Worm (Caenorhabditis elegans) whole organism, L4 larva: Measurements from ENCODE around the gene arrd-24.
A peak's percentile ranks its signal among the peaks of the same experiment; 100 is the strongest.

Source experiments
- D1046.2 ChIP-seq: fragments of 200-800 bp; sonication (Bioruptor generic); IDR thresholded peaks from 2 replicates; pipeline ENCODE4 v1.3.6; 2022; ENCODE audit warnings: missing genetic modification characterization, missing compliant biosample characterization
- F26F4.8 ChIP-seq: fragments of 200-800 bp; sonication (Bioruptor generic); conservative IDR thresholded peaks from 2 replicates; pipeline ENCODE4 v1.3.6; 2022; ENCODE audit warnings: missing genetic modification characterization, missing compliant biosample characterization
- F44E2.7 ChIP-seq: fragments of 200-800 bp; sonication (Bioruptor generic); IDR thresholded peaks from 2 replicates; pipeline ENCODE4 v2.1.2; 2022; ENCODE audit warnings: missing genetic modification characterization, missing compliant biosample characterization
- T20F7.1 ChIP-seq: fragments of 200-800 bp; sonication (Bioruptor generic); optimal IDR thresholded peaks from 2 replicates; lab custom pipeline; 2018; ENCODE audit warnings: mild to moderate bottlenecking, missing genetic modification characterization, missing compliant biosample characterization
- T26A8.4 ChIP-seq: fragments of 200-800 bp; sonication (Bioruptor generic); IDR thresholded peaks from 2 replicates; pipeline ENCODE4 v1.3.6; 2022; ENCODE audit warnings: missing genetic modification characterization, missing compliant biosample characterization
- Y105C5A.15 ChIP-seq: fragments of 200-800 bp; sonication (Bioruptor generic); IDR thresholded peaks from 2 replicates; pipeline ENCODE4 v1.3.6; 2022; ENCODE audit warnings: missing genetic modification characterization, missing compliant biosample characterization
- Y48G9A.11 ChIP-seq: fragments of 200-800 bp; sonication (Bioruptor generic); IDR thresholded peaks from 2 replicates; pipeline ENCODE4 v1.3.6; 2022; ENCODE audit warnings: missing genetic modification reagents, missing genetic modification characterization, missing compliant biosample characterization
- ZK337.2 ChIP-seq: fragments of 200-800 bp; sonication (Bioruptor generic); IDR thresholded peaks from 2 replicates; pipeline ENCODE4 v1.3.6; 2022; ENCODE audit warnings: missing genetic modification reagents, missing genetic modification characterization, missing compliant biosample characterization
- ZK546.5 ChIP-seq, 2 experiments: sonication (generic microtip); optimal IDR thresholded peaks; 2 replicates each; lab custom pipeline; 2017; ENCODE audit warnings: missing biosample characterization in 2 of 2, missing genetic modification characterization in 2 of 2
- aly-2 ChIP-seq: sonication (generic microtip); optimal IDR thresholded peaks from 2 replicates; lab custom pipeline; 2018; ENCODE audit warnings: missing biosample characterization, missing genetic modification characterization
- attf-4 ChIP-seq: sonication (generic microtip); optimal IDR thresholded peaks from 3 replicates; lab custom pipeline; 2017; ENCODE audit warnings: missing biosample characterization, missing genetic modification characterization
- ceh-20 ChIP-seq: fragments of 200-800 bp; sonication (Bioruptor generic); IDR thresholded peaks from 2 replicates; pipeline ENCODE4 v1.3.6; 2022; ENCODE audit warnings: missing genetic modification reagents, missing genetic modification characterization, missing compliant biosample characterization
- ceh-62 ChIP-seq: sonication (generic microtip); optimal IDR thresholded peaks from 2 replicates; lab custom pipeline; 2017; ENCODE audit warnings: missing biosample characterization, missing genetic modification characterization
- daf-19 ChIP-seq: fragments of 200-800 bp; sonication (Bioruptor generic); conservative IDR thresholded peaks from 2 replicates; pipeline ENCODE4 v1.3.6; 2022; ENCODE audit warnings: missing genetic modification characterization, missing compliant biosample characterization
- dmd-6 ChIP-seq: fragments of 200-800 bp; sonication (Bioruptor generic); IDR thresholded peaks from 2 replicates; pipeline ENCODE4 v1.3.6; 2022; ENCODE audit warnings: missing genetic modification reagents, missing genetic modification characterization, missing compliant biosample characterization
- dmd-9 ChIP-seq: fragments of 200-800 bp; sonication (Bioruptor generic); IDR thresholded peaks from 2 replicates; pipeline ENCODE4 v1.3.6; 2022; ENCODE audit warnings: missing genetic modification reagents, missing genetic modification characterization, missing compliant biosample characterization
- dve-1 ChIP-seq: sonication (generic microtip); optimal IDR thresholded peaks from 2 replicates; lab custom pipeline; 2017; ENCODE audit warnings: antibody characterized with exemption, mild to moderate bottlenecking, missing genetic modification characterization, missing compliant biosample characterization; ENCODE audit not compliant: insufficient read depth
- egl-43 ChIP-seq: fragments of 200-800 bp; sonication (Bioruptor generic); IDR thresholded peaks from 2 replicates; pipeline ENCODE4 v1.3.6; 2022; ENCODE audit warnings: missing genetic modification reagents, missing genetic modification characterization, missing compliant biosample characterization
- hlh-11 ChIP-seq: fragments of 200-800 bp; sonication (Bioruptor generic); optimal IDR thresholded peaks from 2 replicates; lab custom pipeline; 2018; ENCODE audit warnings: mild to moderate bottlenecking, missing genetic modification characterization, missing compliant biosample characterization
- lim-7 ChIP-seq: fragments of 200-800 bp; sonication (Bioruptor generic); IDR thresholded peaks from 2 replicates; pipeline ENCODE4 v1.3.6; 2022; ENCODE audit warnings: missing genetic modification characterization, missing compliant biosample characterization
- lin-1 ChIP-seq: fragments of 200-800 bp; sonication (Bioruptor generic); IDR thresholded peaks from 2 replicates; pipeline ENCODE4 v1.3.6; 2022; ENCODE audit warnings: missing genetic modification reagents, missing genetic modification characterization, missing compliant biosample characterization
- lin-29 ChIP-seq: fragments of 200-800 bp; sonication (Bioruptor generic); IDR thresholded peaks from 2 replicates; pipeline ENCODE4 v1.3.6; 2022; ENCODE audit warnings: missing genetic modification reagents, missing genetic modification characterization, missing compliant biosample characterization
- lin-38 ChIP-seq: fragments of 200-800 bp; sonication (Bioruptor generic); IDR thresholded peaks from 2 replicates; pipeline ENCODE4 v1.3.6; 2022; ENCODE audit warnings: missing genetic modification reagents, missing genetic modification characterization, missing compliant biosample characterization
- lin-39 ChIP-seq: fragments of 150-350 bp; optimal IDR thresholded peaks from 2 replicates; lab custom pipeline; 2014; ENCODE audit warnings: missing biosample characterization, missing genetic modification reagents, missing genetic modification characterization
- lir-3 ChIP-seq: sonication (generic microtip); optimal IDR thresholded peaks from 2 replicates; lab custom pipeline; 2016; ENCODE audit warnings: mild to moderate bottlenecking, missing genetic modification characterization, missing compliant biosample characterization
- mdt-29 ChIP-seq: fragments of 200-800 bp; sonication (Bioruptor generic); IDR thresholded peaks from 2 replicates; pipeline ENCODE4 v1.3.6; 2022; ENCODE audit warnings: missing genetic modification reagents, missing genetic modification characterization, missing compliant biosample characterization
- mes-2 ChIP-seq: sonication (generic microtip); optimal IDR thresholded peaks from 2 replicates; lab custom pipeline; 2016; ENCODE audit warnings: missing genotype, mild to moderate bottlenecking, missing genetic modification characterization, missing compliant biosample characterization; ENCODE audit not compliant: poor library complexity, severe bottlenecking
- mxl-2 ChIP-seq: fragments of 200-800 bp; sonication (Bioruptor generic); conservative IDR thresholded peaks from 2 replicates; pipeline ENCODE4 v1.3.6; 2022; ENCODE audit warnings: missing genetic modification reagents, missing genetic modification characterization, missing compliant biosample characterization
- nhr-10 ChIP-seq: fragments of 150-350 bp; optimal IDR thresholded peaks from 2 replicates; lab custom pipeline; 2014; ENCODE audit warnings: missing biosample characterization, missing genetic modification characterization
- nhr-102 ChIP-seq: sonication (generic microtip); optimal IDR thresholded peaks from 2 replicates; lab custom pipeline; 2016; ENCODE audit warnings: mild to moderate bottlenecking, missing genetic modification characterization, moderate library complexity, missing compliant biosample characterization
- nhr-41 ChIP-seq: fragments of 200-800 bp; sonication (Bioruptor generic); IDR thresholded peaks from 2 replicates; pipeline ENCODE4 v1.3.6; 2022; ENCODE audit warnings: missing genetic modification reagents, missing genetic modification characterization, missing compliant biosample characterization
- nhr-42 ChIP-seq: fragments of 200-800 bp; sonication (Bioruptor generic); IDR thresholded peaks from 2 replicates; pipeline ENCODE4 v1.3.6; 2022; ENCODE audit warnings: missing genetic modification characterization, missing compliant biosample characterization
- nhr-6 ChIP-seq: fragments of 150-350 bp; optimal IDR thresholded peaks from 2 replicates; lab custom pipeline; 2014; ENCODE audit warnings: missing biosample characterization, missing genetic modification characterization
- pha-4 ChIP-seq, 2 experiments: fragments of 150-350 bp in 1 of 2; fragments of 200-800 bp in 1 of 2; sonication (Bioruptor generic) in 1 of 2; IDR thresholded peaks in 1 of 2; optimal IDR thresholded peaks in 1 of 2; 2 replicates each; pipeline versions ENCODE4 v1.3.6 to Lab custom; 2014 to 2022; ENCODE audit warnings: missing genetic modification characterization in 2 of 2, missing genetic modification reagents in 2 of 2, missing biosample characterization in 1 of 2, missing compliant biosample characterization in 1 of 2
- php-3 ChIP-seq: fragments of 200-800 bp; sonication (Bioruptor generic); IDR thresholded peaks from 2 replicates; pipeline ENCODE4 v1.3.6; 2022; ENCODE audit warnings: missing genetic modification reagents, missing genetic modification characterization, missing compliant biosample characterization
- pqm-1 ChIP-seq: sonication (generic microtip); optimal IDR thresholded peaks from 2 replicates; lab custom pipeline; 2017; ENCODE audit warnings: missing biosample characterization, missing genetic modification characterization
- rbr-2 ChIP-seq: sonication (generic microtip); optimal IDR thresholded peaks from 2 replicates; lab custom pipeline; 2016; ENCODE audit warnings: missing genotype, missing genetic modification characterization, missing compliant biosample characterization
- saeg-2 ChIP-seq: fragments of 200-800 bp; sonication (Bioruptor generic); IDR thresholded peaks from 2 replicates; pipeline ENCODE4 v1.3.6; 2022; ENCODE audit warnings: missing genetic modification reagents, missing genetic modification characterization, missing compliant biosample characterization
- spr-3 ChIP-seq: fragments of 200-800 bp; sonication (Bioruptor generic); optimal IDR thresholded peaks from 2 replicates; lab custom pipeline; 2018; ENCODE audit warnings: mild to moderate bottlenecking, missing genetic modification characterization, missing compliant biosample characterization
- tag-97 ChIP-seq: fragments of 200-800 bp; sonication (Bioruptor generic); IDR thresholded peaks from 2 replicates; pipeline ENCODE4 v1.3.6; 2022; ENCODE audit warnings: missing genetic modification characterization, missing compliant biosample characterization
- unc-130 ChIP-seq: sonication (generic microtip); optimal IDR thresholded peaks from 2 replicates; lab custom pipeline; 2016; ENCODE audit warnings: missing genetic modification reagents, missing genetic modification characterization, missing compliant biosample characterization
- unc-39 ChIP-seq: sonication (generic microtip); optimal IDR thresholded peaks from 2 replicates; lab custom pipeline; 2017; ENCODE audit warnings: missing biosample characterization, missing genetic modification characterization
- vab-7 ChIP-seq: fragments of 200-800 bp; sonication (Bioruptor generic); IDR thresholded peaks from 2 replicates; pipeline ENCODE4 v1.3.6; 2022; ENCODE audit warnings: missing genetic modification reagents, missing genetic modification characterization, missing compliant biosample characterization
- zfp-2 ChIP-seq: sonication (generic microtip); optimal IDR thresholded peaks from 2 replicates; lab custom pipeline; 2016; ENCODE audit warnings: mild to moderate bottlenecking, missing genetic modification characterization, missing compliant biosample characterization
- zfp-3 ChIP-seq: fragments of 200-800 bp; sonication (Bioruptor generic); conservative IDR thresholded peaks from 2 replicates; pipeline ENCODE4 v1.3.6; 2022; ENCODE audit warnings: missing genetic modification reagents, missing genetic modification characterization, missing compliant biosample characterization
- ztf-11 ChIP-seq: fragments of 150-350 bp; optimal IDR thresholded peaks from 2 replicates; lab custom pipeline; 2014; ENCODE audit warnings: missing biosample characterization, missing genetic modification characterization

The arrd-24 gene

ce11 chrX:13973086-13973485 lies 7.2 kb downstream of the arrd-24 start (continued):
- TF ChIP-seq F26F4.8 (peak; percentile 94), php-3 (GFP tag; lab: Robert Waterston, UW) (peak; percentile 76), lim-7 (GFP tag; lab: Robert Waterston, UW) (peak; percentile 96), D1046.2 (GFP tag; lab: Robert Waterston, UW) (0 out of 2 replicates have a peak, but pooled peaks have one; percentile 51), Y105C5A.15 (GFP tag; lab: Robert Waterston, UW) (peak; percentile 62; the same call in 1 of the 2 replicates), dmd-6 (GFP tag; lab: Robert Waterston, UW) (peak; percentile 52; the same call in 1 of the 2 replicates), ZK337.2 (GFP tag; lab: Robert Waterston, UW) (peak; percentile 52; the same call in 1 of the 2 replicates), ceh-20 (GFP tag; lab: Robert Waterston, UW) (peak; percentile 48; the same call in 1 of the 2 replicates), mdt-29 (GFP tag; lab: Robert Waterston, UW) (peak; percentile 62; the same call in 1 of the 2 replicates), Y48G9A.11 (GFP tag; lab: Robert Waterston, UW) (peak; percentile 75)

- no peak for TF ChIP-seq unc-39 (tag; lab: Kevin White, UChicago)
- no peak for TF ChIP-seq lin-1 (GFP tag; lab: Robert Waterston, UW)
- TF ChIP-seq nhr-42, result no peak
- 0 out of 2 replicates have a peak, but pooled peaks have one; percentile 31 for TF ChIP-seq lim-7 (GFP tag; lab: Robert Waterston, UW)
- TF ChIP-seq saeg-2 (GFP tag; lab: Robert Waterston, UW), result no peak
- no peak for TF ChIP-seq lir-3 (tag; lab: Kevin White, UChicago)
- peak; percentile 46 for TF ChIP-seq nhr-10
- 0 out of 2 replicates have a peak, but pooled peaks have one; percentile 40 for TF ChIP-seq T26A8.4 (GFP tag; lab: Robert Waterston, UW)
- peak; percentile 91 for TF ChIP-seq rbr-2 (tag; lab: Kevin White, UChicago)
- TF ChIP-seq nhr-102 (tag; lab: Kevin White, UChicago), result peak; percentile 44
- TF ChIP-seq ztf-11 (tag; lab: Kevin White, UChicago), result no peak
- TF ChIP-seq dve-1 (tag; lab: Kevin White, UChicago), result peak; percentile 94
- no peak for TF ChIP-seq ceh-62 (tag; lab: Kevin White, UChicago)
- TF ChIP-seq Y48G9A.11 (GFP tag; lab: Robert Waterston, UW), result no peak
- TF ChIP-seq spr-3 (GFP tag; lab: Kevin White, UChicago), result no peak
- TF ChIP-seq pqm-1 (tag; lab: Kevin White, UChicago), result peak; percentile 25
- no peak for TF ChIP-seq ZK546.5 (tag; optimal IDR thresholded peaks at IDR 0.05; lab: Kevin White, UChicago)
- no peak for TF ChIP-seq attf-4 (tag; lab: Kevin White, UChicago)
- no peak for TF ChIP-seq aly-2 (tag; lab: Kevin White, UChicago)
- peak; percentile 56 for TF ChIP-seq T20F7.1
- peak; percentile 69 for TF ChIP-seq pha-4 (GFP tag; IDR thresholded peaks at IDR 0.05; lab: Robert Waterston, UW)
- no peak for TF ChIP-seq pha-4 (tag; optimal IDR thresholded peaks at IDR 0.05; lab: Kevin White, UChicago)
- no peak for TF ChIP-seq nhr-6
- TF ChIP-seq mes-2 (tag; lab: Kevin White, UChicago), result peak; percentile 69
- TF ChIP-seq D1046.2 (GFP tag; lab: Robert Waterston, UW), result no peak
- TF ChIP-seq mdt-29 (GFP tag; lab: Robert Waterston, UW), result no peak
- no peak for TF ChIP-seq lin-38 (GFP tag; lab: Robert Waterston, UW)
- TF ChIP-seq lin-29 (GFP tag; lab: Robert Waterston, UW), result no peak
- no peak for TF ChIP-seq lin-39 (tag; lab: Kevin White, UChicago)
- TF ChIP-seq daf-19, result peak; percentile 91
- no peak for TF ChIP-seq zfp-3
- TF ChIP-seq nhr-41 (GFP tag; lab: Robert Waterston, UW), result no peak
- no peak for TF ChIP-seq tag-97 (GFP tag; lab: Robert Waterston, UW)
- TF ChIP-seq F44E2.7 (GFP tag; lab: Robert Waterston, UW), result no peak
- no peak for TF ChIP-seq unc-130 (GFP tag; lab: Kevin White, UChicago)
- TF ChIP-seq vab-7 (GFP tag; lab: Robert Waterston, UW), result no peak
- no peak for TF ChIP-seq dmd-9 (GFP tag; lab: Robert Waterston, UW)
- peak; percentile 70 for TF ChIP-seq egl-43 (GFP tag; lab: Robert Waterston, UW)
- TF ChIP-seq hlh-11, result peak; percentile 96
- TF ChIP-seq mxl-2, result no peak
- TF ChIP-seq zfp-2 (tag; lab: Kevin White, UChicago), result no peak
These were observed 10.9 kb downstream of the arrd-24 start for ce11 chrX:13969257-13969968.
